Fruit fly (Drosophila melanogaster) whole organism, pupa: Measurements from ENCODE around the gene ppk28.

ENCODE experiments used
- CG14655 ChIP-seq: fragments of 200-800 bp; sonication (Bioruptor generic); optimal IDR thresholded peaks from 3 replicates; lab custom pipeline; 2017; ENCODE audit warnings: mild to moderate bottlenecking, missing biosample characterization, missing genetic modification reagents, missing genetic modification characterization
- CG17806 ChIP-seq: fragments of 200-800 bp; sonication (Bioruptor generic); optimal IDR thresholded peaks from 2 replicates; lab custom pipeline; 2018; ENCODE audit warnings: missing biosample characterization, mild to moderate bottlenecking, missing genetic modification characterization, moderate library complexity
- Pif1A ChIP-seq: fragments of 200-800 bp; sonication (Bioruptor generic); optimal IDR thresholded peaks from 3 replicates; lab custom pipeline; 2016; ENCODE audit warnings: missing biosample characterization, missing genetic modification characterization
- Pif1B ChIP-seq: fragments of 200-800 bp; sonication (Bioruptor generic); optimal IDR thresholded peaks from 3 replicates; lab custom pipeline; 2016; ENCODE audit warnings: missing biosample characterization, missing genetic modification characterization
- rn ChIP-seq: fragments of 200-800 bp; sonication (Bioruptor generic); IDR thresholded peaks from 2 replicates; pipeline ENCODE4 v1.3.6; 2022; ENCODE audit warnings: missing biosample characterization, missing genetic modification characterization

DNA sequence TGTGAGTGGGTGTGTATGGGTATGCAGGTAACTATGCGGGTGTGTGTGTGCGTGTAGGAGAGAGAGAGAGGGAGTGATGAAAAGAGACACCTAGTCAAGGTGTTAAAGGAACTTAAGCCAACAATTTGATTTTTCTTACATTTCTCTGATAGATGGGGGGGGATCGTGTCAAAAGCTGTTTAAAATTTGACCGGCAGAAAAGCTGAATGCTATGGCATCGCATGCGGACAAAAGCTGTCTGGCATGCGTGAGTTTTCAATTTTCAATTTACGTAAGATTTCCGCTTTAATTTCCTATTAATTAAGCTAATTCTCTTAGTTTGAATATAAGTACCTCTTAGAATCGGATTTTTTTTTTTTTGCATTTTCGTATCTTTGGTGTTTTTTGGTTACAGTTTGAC lies 34.0 kb downstream of the ppk28 start:
- no peak for TF ChIP-seq CG14655 (GFP tag; lab: Kevin White, UChicago)
- TF ChIP-seq rn = no peak
- no peak for TF ChIP-seq Pif1B (GFP tag; lab: Kevin White, UChicago)
- TF ChIP-seq CG17806 (tag; lab: Kevin White, UChicago) = no peak
- no peak for TF ChIP-seq Pif1A
